Fruit fly (Drosophila melanogaster) whole organism, pupa: Measurements from ENCODE around the gene COX8.

Source experiments
- CG10348 ChIP-seq: fragments of 200-800 bp; sonication (Bioruptor generic); IDR thresholded peaks from 2 replicates; pipeline ENCODE4 v1.3.6; 2022; ENCODE audit warnings: missing biosample characterization, missing genetic modification characterization
- CG4496 ChIP-seq: fragments of 200-800 bp; sonication (Bioruptor generic); IDR thresholded peaks from 3 replicates; pipeline ENCODE4 v1.3.6; 2022; ENCODE audit warnings: missing biosample characterization, missing genetic modification characterization
- CG8159 ChIP-seq: fragments of 200-800 bp; sonication (Bioruptor generic); optimal IDR thresholded peaks from 3 replicates; lab custom pipeline; 2018; ENCODE audit warnings: missing biosample characterization, mild to moderate bottlenecking, missing genetic modification characterization, moderate library complexity
- EcR ChIP-seq: fragments of 200-800 bp; sonication (Bioruptor generic); optimal IDR thresholded peaks from 3 replicates; lab custom pipeline; 2019; ENCODE audit warnings: missing biosample characterization, missing genetic modification characterization, mild to moderate bottlenecking, moderate library complexity, missing genetic modification reagents
- Ets98B ChIP-seq: fragments of 200-800 bp; sonication (Bioruptor generic); IDR thresholded peaks from 2 replicates; pipeline ENCODE4 v1.3.6; 2022; ENCODE audit warnings: missing biosample characterization, missing genetic modification characterization

- TF ChIP-seq CG4496 (GFP tag; lab: Robert Waterston, UW) (no peak), CG10348 (GFP tag; lab: Robert Waterston, UW) (no peak), Ets98B (GFP tag; lab: Robert Waterston, UW) (no peak), CG8159 (tag; lab: Kevin White, UChicago) (no peak), EcR (GFP tag; lab: Kevin White, UChicago) (no peak)
Observed at dm6 chr3L:21562081-21562480, 22.8 kb upstream of the COX8 start, which contains the start of gene CapaR.
